Fruit fly (Drosophila melanogaster) whole organism, embryonic: ENCODE measurements around the gene CG1092.

ENCODE experiments used
- Abd-B ChIP-seq: fragments of 200-800 bp; sonication (Bioruptor generic); optimal IDR thresholded peaks from 2 replicates; lab custom pipeline; 2018; ENCODE audit warnings: missing biosample characterization, mild to moderate bottlenecking, missing genetic modification characterization, moderate library complexity
- CG10462 ChIP-seq: fragments of 200-800 bp; sonication (Bioruptor generic); optimal IDR thresholded peaks from 2 replicates; lab custom pipeline; 2016; ENCODE audit warnings: missing biosample characterization, missing genetic modification characterization
- CG11456 ChIP-seq: fragments of 200-800 bp; sonication (Bioruptor generic); IDR thresholded peaks from 3 replicates; pipeline ENCODE4 v1.3.6; 2022; ENCODE audit warnings: missing biosample characterization, missing genetic modification characterization
- CG12236 ChIP-seq: fragments of 200-800 bp; sonication (Bioruptor generic); optimal IDR thresholded peaks from 2 replicates; lab custom pipeline; 2016; ENCODE audit warnings: missing biosample characterization, missing genetic modification characterization
- CG13287 ChIP-seq: fragments of 200-800 bp; sonication (Bioruptor generic); IDR thresholded peaks from 2 replicates; pipeline ENCODE4 v1.3.6; 2022; ENCODE audit warnings: missing biosample characterization, missing genetic modification characterization; ENCODE audit not compliant: partially characterized antibody
- CG13775 ChIP-seq: fragments of 200-800 bp; sonication (Bioruptor generic); optimal IDR thresholded peaks from 3 replicates; lab custom pipeline; 2017; ENCODE audit warnings: missing biosample characterization, mild to moderate bottlenecking, missing genetic modification characterization
- CG14667 ChIP-seq: fragments of 200-800 bp; sonication (Bioruptor generic); IDR thresholded peaks from 2 replicates; pipeline ENCODE4 v1.3.6; 2022; ENCODE audit warnings: missing biosample characterization, missing genetic modification characterization
- CG16815 ChIP-seq: fragments of 200-800 bp; sonication (Bioruptor generic); optimal IDR thresholded peaks from 3 replicates; lab custom pipeline; 2017; ENCODE audit warnings: missing biosample characterization, mild to moderate bottlenecking, missing genetic modification characterization
- CG1792 ChIP-seq: fragments of 200-800 bp; sonication (Bioruptor generic); optimal IDR thresholded peaks from 2 replicates; lab custom pipeline; 2016; ENCODE audit warnings: missing biosample characterization, missing genetic modification characterization
- CG18262 ChIP-seq: fragments of 200-800 bp; optimal IDR thresholded peaks from 3 replicates; lab custom pipeline; 2019; ENCODE audit warnings: missing biosample characterization, mild to moderate bottlenecking, missing genetic modification characterization, moderate library complexity
- CG1832 ChIP-seq: fragments of 200-800 bp; sonication (Bioruptor generic); optimal IDR thresholded peaks from 2 replicates; lab custom pipeline; 2017; ENCODE audit warnings: missing biosample characterization, mild to moderate bottlenecking, missing genetic modification characterization, inconsistent platforms
- CG30403 ChIP-seq: fragments of 200-800 bp; sonication (Bioruptor generic); optimal IDR thresholded peaks from 3 replicates; lab custom pipeline; 2016; ENCODE audit warnings: missing biosample characterization, missing genetic modification characterization
- CG30431 ChIP-seq: fragments of 200-800 bp; sonication (Bioruptor generic); optimal IDR thresholded peaks from 2 replicates; lab custom pipeline; 2017; ENCODE audit warnings: missing biosample characterization, missing genetic modification characterization
- CG31388 ChIP-seq: fragments of 200-800 bp; sonication (Bioruptor generic); optimal IDR thresholded peaks from 2 replicates; lab custom pipeline; 2016; ENCODE audit warnings: missing biosample characterization, missing genetic modification characterization
- CG3407 ChIP-seq: fragments of 200-800 bp; sonication (Bioruptor generic); optimal IDR thresholded peaks from 2 replicates; lab custom pipeline; 2018; ENCODE audit warnings: missing biosample characterization, mild to moderate bottlenecking, missing genetic modification characterization
- CG3995 ChIP-seq: fragments of 200-800 bp; sonication (Bioruptor generic); optimal IDR thresholded peaks from 3 replicates; lab custom pipeline; 2016; ENCODE audit warnings: missing biosample characterization, missing genetic modification characterization
- CG4360 ChIP-seq: fragments of 200-800 bp; sonication (Bioruptor generic); IDR thresholded peaks from 2 replicates; pipeline ENCODE4 v1.3.6; 2022; ENCODE audit warnings: missing biosample characterization, missing genetic modification characterization
- CG8089 ChIP-seq: fragments of 200-800 bp; sonication (Bioruptor generic); optimal IDR thresholded peaks from 3 replicates; lab custom pipeline; 2016; ENCODE audit warnings: missing biosample characterization, missing genetic modification characterization
- CG9932 ChIP-seq: fragments of 200-800 bp; sonication (Bioruptor generic); IDR thresholded peaks from 2 replicates; pipeline ENCODE4 v1.3.6; 2022; ENCODE audit warnings: missing biosample characterization, missing genetic modification characterization
- Camta ChIP-seq: fragments of 200-800 bp; sonication (Bioruptor generic); optimal IDR thresholded peaks from 2 replicates; lab custom pipeline; 2016; ENCODE audit warnings: missing biosample characterization, missing genetic modification characterization
- Dek ChIP-seq: fragments of 200-800 bp; sonication (Bioruptor generic); optimal IDR thresholded peaks from 3 replicates; lab custom pipeline; 2019; ENCODE audit warnings: missing biosample characterization, mild to moderate bottlenecking, missing genetic modification characterization, moderate library complexity
- Doc3 ChIP-seq: fragments of 200-800 bp; sonication (Bioruptor generic); IDR thresholded peaks from 3 replicates; pipeline ENCODE4 v1.3.6; 2022; ENCODE audit warnings: missing biosample characterization, missing genetic modification characterization; ENCODE audit not compliant: partially characterized antibody
- Fer2 ChIP-seq: fragments of 200-800 bp; sonication (Bioruptor generic); optimal IDR thresholded peaks from 2 replicates; lab custom pipeline; 2018; ENCODE audit warnings: missing biosample characterization, mild to moderate bottlenecking, missing genetic modification characterization, moderate library complexity
- GATAe ChIP-seq: fragments of 200-800 bp; sonication (Bioruptor generic); conservative IDR thresholded peaks from 2 replicates; pipeline ENCODE4 v1.3.6; 2022; ENCODE audit warnings: missing biosample characterization, missing genetic modification characterization
- Gsc ChIP-seq: fragments of 200-800 bp; sonication (Bioruptor generic); IDR thresholded peaks from 2 replicates; pipeline ENCODE4 v1.3.6; 2022; ENCODE audit warnings: missing biosample characterization, missing genetic modification characterization
- Hsf ChIP-seq: fragments of 200-800 bp; sonication (Bioruptor generic); optimal IDR thresholded peaks from 3 replicates; lab custom pipeline; 2016; ENCODE audit warnings: missing biosample characterization, missing genetic modification characterization
- NFAT ChIP-seq: fragments of 200-800 bp; sonication (Bioruptor generic); IDR thresholded peaks from 2 replicates; pipeline ENCODE4 v1.3.6; 2022; ENCODE audit warnings: missing biosample characterization, missing genetic modification characterization
- NfI ChIP-seq: fragments of 200-800 bp; sonication (Bioruptor generic); optimal IDR thresholded peaks from 3 replicates; lab custom pipeline; 2018; ENCODE audit warnings: missing biosample characterization, mild to moderate bottlenecking, missing genetic modification characterization, moderate library complexity
- Oli ChIP-seq: fragments of 200-800 bp; sonication (Bioruptor generic); optimal IDR thresholded peaks from 2 replicates; lab custom pipeline; 2018; ENCODE audit warnings: missing biosample characterization, mild to moderate bottlenecking, missing genetic modification characterization, moderate library complexity
- PHDP ChIP-seq: fragments of 200-800 bp; sonication (Bioruptor generic); optimal IDR thresholded peaks from 3 replicates; lab custom pipeline; 2018; ENCODE audit warnings: missing biosample characterization, mild to moderate bottlenecking, missing genetic modification characterization, moderate library complexity
- Pdp1 ChIP-seq, 2 experiments: fragments of 200-800 bp; sonication (Bioruptor generic); optimal IDR thresholded peaks; 3 replicates each; lab custom pipeline; 2016; ENCODE audit warnings: missing biosample characterization in 2 of 2, missing genetic modification characterization in 2 of 2, mild to moderate bottlenecking in 1 of 2, moderate library complexity in 1 of 2
- Ravus ChIP-seq: fragments of 200-800 bp; sonication (Bioruptor generic); IDR thresholded peaks from 2 replicates; pipeline ENCODE4 v1.3.6; 2022; ENCODE audit warnings: missing biosample characterization, missing genetic modification characterization
- Scr ChIP-seq: fragments of 200-800 bp; sonication (Bioruptor generic); IDR thresholded peaks from 2 replicates; pipeline ENCODE4 v1.3.6; 2022; ENCODE audit warnings: missing biosample characterization, missing genetic modification characterization; ENCODE audit not compliant: partially characterized antibody
- Sry-β ChIP-seq: fragments of 200-800 bp; sonication (Bioruptor generic); optimal IDR thresholded peaks from 2 replicates; lab custom pipeline; 2018; ENCODE audit warnings: missing biosample characterization, mild to moderate bottlenecking, missing genetic modification characterization, moderate library complexity
- Taf1 ChIP-seq: fragments of 200-800 bp; sonication (Bioruptor generic); IDR thresholded peaks from 2 replicates; pipeline ENCODE4 v1.3.6; 2022; ENCODE audit warnings: missing biosample characterization, missing genetic modification characterization
- Xbp1 ChIP-seq: fragments of 200-800 bp; sonication (Bioruptor generic); optimal IDR thresholded peaks from 3 replicates; lab custom pipeline; 2016; ENCODE audit warnings: missing biosample characterization, mild to moderate bottlenecking, missing genetic modification characterization
- dimm ChIP-seq: fragments of 200-800 bp; sonication (Bioruptor generic); IDR thresholded peaks from 2 replicates; pipeline ENCODE4 v1.3.6; 2022; ENCODE audit warnings: missing biosample characterization, missing genetic modification characterization
- disco-r ChIP-seq: fragments of 200-800 bp; sonication (Bioruptor generic); optimal IDR thresholded peaks from 2 replicates; lab custom pipeline; 2016; ENCODE audit warnings: missing biosample characterization, missing genetic modification characterization
- dpn ChIP-seq, 2 experiments: fragments of 200-800 bp; sonication (Bioruptor generic); optimal IDR thresholded peaks; 3 replicates each; lab custom pipeline; 2016; ENCODE audit warnings: missing biosample characterization in 2 of 2, missing genetic modification characterization in 2 of 2
- ems ChIP-seq: fragments of 200-800 bp; sonication (Bioruptor generic); optimal IDR thresholded peaks from 3 replicates; lab custom pipeline; 2016; ENCODE audit warnings: missing biosample characterization, missing genetic modification characterization
- fd3F ChIP-seq: fragments of 200-800 bp; sonication (Bioruptor generic); optimal IDR thresholded peaks from 2 replicates; lab custom pipeline; 2018; ENCODE audit warnings: missing biosample characterization, mild to moderate bottlenecking, missing genetic modification characterization, moderate library complexity
- fd64A ChIP-seq: fragments of 200-800 bp; sonication (Bioruptor generic); optimal IDR thresholded peaks from 3 replicates; lab custom pipeline; 2018; ENCODE audit warnings: missing biosample characterization, mild to moderate bottlenecking, missing genetic modification characterization
- gce ChIP-seq: fragments of 200-800 bp; sonication (Bioruptor generic); IDR thresholded peaks from 3 replicates; pipeline ENCODE4 v1.3.6; 2022; ENCODE audit warnings: missing biosample characterization, missing genetic modification characterization
- lilli ChIP-seq: fragments of 200-800 bp; sonication (Bioruptor generic); optimal IDR thresholded peaks from 3 replicates; lab custom pipeline; 2016; ENCODE audit warnings: missing biosample characterization, missing genetic modification characterization
- odd ChIP-seq: fragments of 200-800 bp; sonication (Bioruptor generic); optimal IDR thresholded peaks from 2 replicates; lab custom pipeline; 2017; ENCODE audit warnings: missing biosample characterization, mild to moderate bottlenecking, missing genetic modification characterization
- pita ChIP-seq: fragments of 200-800 bp; sonication (Bioruptor generic); optimal IDR thresholded peaks from 2 replicates; lab custom pipeline; 2017; ENCODE audit warnings: missing biosample characterization, mild to moderate bottlenecking, missing genetic modification characterization
- sd ChIP-seq: fragments of 200-800 bp; sonication (Bioruptor generic); optimal IDR thresholded peaks from 3 replicates; lab custom pipeline; 2018; ENCODE audit warnings: missing biosample characterization, mild to moderate bottlenecking, missing genetic modification characterization, moderate library complexity
- sr ChIP-seq: fragments of 200-800 bp; sonication (Bioruptor generic); IDR thresholded peaks from 3 replicates; pipeline ENCODE4 v1.3.6; 2022; ENCODE audit warnings: missing biosample characterization, missing genetic modification characterization
- ttk ChIP-seq: fragments of 200-800 bp; sonication (Bioruptor generic); IDR thresholded peaks from 2 replicates; pipeline ENCODE4 v2.1.2; 2022; ENCODE audit warnings: missing biosample characterization, missing genetic modification characterization
- unpg ChIP-seq: fragments of 200-800 bp; sonication (Bioruptor generic); optimal IDR thresholded peaks from 3 replicates; lab custom pipeline; 2018; ENCODE audit warnings: missing biosample characterization, mild to moderate bottlenecking, missing genetic modification characterization, moderate library complexity

Gene CG1092

DNA sequence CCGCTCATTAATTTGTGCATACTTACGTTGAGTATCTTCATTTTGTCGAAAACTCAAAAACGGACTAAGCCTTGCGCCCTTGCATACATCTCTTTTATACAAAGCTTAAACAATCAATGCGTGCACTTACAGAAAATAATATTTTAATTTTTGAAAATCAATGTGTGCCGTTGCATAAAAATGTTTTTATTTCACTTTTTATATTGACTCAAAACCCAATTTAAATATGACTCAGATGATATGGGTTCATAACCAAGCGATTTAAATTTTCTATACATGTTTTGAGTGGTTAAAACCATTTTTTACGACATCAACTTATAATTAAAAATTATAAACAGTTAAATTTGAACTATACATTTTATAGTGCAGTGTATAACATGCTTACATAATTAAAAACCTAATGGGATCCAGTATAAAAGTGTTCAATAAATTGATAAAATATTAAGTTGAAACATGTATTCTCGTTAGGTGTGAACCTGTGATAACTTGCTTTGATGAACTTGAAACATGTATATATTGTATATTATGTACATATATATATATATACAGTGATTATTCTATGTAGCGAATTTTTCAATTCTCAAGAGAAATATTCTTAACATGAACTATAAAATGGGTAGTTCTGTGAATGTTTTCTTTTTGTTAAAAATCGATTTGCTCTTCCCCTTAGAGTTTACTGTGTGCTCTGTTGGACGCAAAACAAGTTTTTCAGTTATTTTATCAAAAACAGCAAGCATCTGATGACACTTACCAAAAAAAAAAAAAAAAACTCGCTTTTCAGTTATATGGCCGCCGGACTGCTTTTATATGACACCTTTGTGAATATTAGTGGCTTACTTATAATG is 23.3 kb upstream of the CG1092 start, which contains the start of gene CG34305 (continued):
- TF ChIP-seq dpn (GFP tag; optimal IDR thresholded peaks at IDR 0.05; lab: Kevin White, UChicago) (no peak), sr (GFP tag; lab: Robert Waterston, UW) (no peak), Pdp1 (GFP tag; optimal IDR thresholded peaks at IDR 0.05; lab: Kevin White, UChicago) (peak in 1 of 2 experiments; percentile 15), CG11456 (GFP tag; lab: Robert Waterston, UW) (no peak), odd (GFP tag; lab: Kevin White, UChicago) (no peak), CG30431 (GFP tag; lab: Kevin White, UChicago) (no peak), Fer2 (tag; lab: Kevin White, UChicago) (no peak), CG8089 (no peak), CG1792 (GFP tag; lab: Kevin White, UChicago) (no peak), PHDP (tag; lab: Kevin White, UChicago) (peak; percentile 22), fd64A (no peak), Oli (peak; percentile 19), CG3995 (GFP tag; lab: Kevin White, UChicago) (no peak), lilli (GFP tag; lab: Kevin White, UChicago) (peak; percentile 4), CG14667 (GFP tag; lab: Robert Waterston, UW) (no peak), Dek (tag; lab: Kevin White, UChicago) (peak; percentile 26), Ravus (GFP tag; lab: Robert Waterston, UW) (no peak), CG13775 (GFP tag; lab: Kevin White, UChicago) (no peak), gce (GFP tag; lab: Robert Waterston, UW) (no peak), dimm (GFP tag; lab: Robert Waterston, UW) (no peak), CG3407 (GFP tag; lab: Kevin White, UChicago) (no peak), disco-r (no peak), CG30403 (GFP tag; lab: Kevin White, UChicago) (peak; percentile 9), Xbp1 (no peak), NfI (GFP tag; lab: Kevin White, UChicago) (no peak), Doc3 (GFP tag; lab: Robert Waterston, UW) (no peak), pita (GFP tag; lab: Kevin White, UChicago) (no peak), CG18262 (tag; lab: Kevin White, UChicago) (no peak), Taf1 (GFP tag; lab: Robert Waterston, UW) (no peak), sd (tag; lab: Kevin White, UChicago) (peak; percentile 6), CG4360 (GFP tag; lab: Robert Waterston, UW) (no peak), unpg (GFP tag; lab: Kevin White, UChicago) (peak; percentile 20), Abd-B (GFP tag; lab: Kevin White, UChicago) (no peak), Gsc (no peak), CG31388 (GFP tag; lab: Kevin White, UChicago) (no peak), CG13287 (GFP tag; lab: Robert Waterston, UW) (no peak), CG12236 (GFP tag; lab: Kevin White, UChicago) (no peak), GATAe (GFP tag; lab: Robert Waterston, UW) (no peak), fd3F (GFP tag; lab: Kevin White, UChicago) (peak; percentile 37), ems (no peak), Scr (GFP tag; lab: Robert Waterston, UW) (no peak), Hsf (GFP tag; lab: Kevin White, UChicago) (no peak), ttk (GFP tag; lab: Robert Waterston, UW) (no peak), CG1832 (GFP tag; lab: Kevin White, UChicago) (no peak), Camta (GFP tag; lab: Kevin White, UChicago) (no peak), CG10462 (GFP tag; lab: Kevin White, UChicago) (no peak), NFAT (GFP tag; lab: Robert Waterston, UW) (peak; percentile 39; the same call in 1 of the 2 replicates), Sry-β (GFP tag; lab: Kevin White, UChicago) (no peak), CG9932 (peak; percentile 59), CG16815 (GFP tag; lab: Kevin White, UChicago) (no peak)
